Worm (Caenorhabditis elegans): Measurements from ENCODE around the gene ssq-1.

Gene ssq-1

ce11 chrIV:9825196-9825744, 27.1 kb upstream of the ssq-1 start, which contains the start of gene mtr-4 (continued):
- no peak for TF ChIP-seq F39B2.1 (GFP tag; IDR thresholded peaks at IDR 0.05)
- TF ChIP-seq nhr-80 (tag; optimal IDR thresholded peaks at IDR 0.05), result peak; percentile 69
- no peak for TF ChIP-seq lir-1 (GFP tag; conservative IDR thresholded peaks at IDR 0.05)
- no peak for TF ChIP-seq Y56A3A.18 (GFP tag; IDR thresholded peaks at IDR 0.05)
- TF ChIP-seq F22D6.2 (tag; optimal IDR thresholded peaks at IDR 0.05), result no peak
- TF ChIP-seq T26A5.8 (tag; optimal IDR thresholded peaks at IDR 0.05), result no peak
- peak; percentile 96 for TF ChIP-seq F33H1.4 (GFP tag; IDR thresholded peaks at IDR 0.05)
- TF ChIP-seq mes-4 (tag; optimal IDR thresholded peaks at IDR 0.05), result no peak
- TF ChIP-seq ceh-91 (GFP tag; IDR thresholded peaks at IDR 0.05), result peak; percentile 77
- TF ChIP-seq lin-40 (tag; optimal IDR thresholded peaks at IDR 0.05), result no peak
- no peak for TF ChIP-seq aptf-3 (GFP tag; IDR thresholded peaks at IDR 0.05)
- TF ChIP-seq snpc-1.3 (tag; optimal IDR thresholded peaks at IDR 0.05; ENCODE audit: insufficient read depth), result peak; percentile 8
- TF ChIP-seq madf-3 (GFP tag; IDR thresholded peaks at IDR 0.05), result peak; percentile 64; the same call in 1 of the 2 replicates
- TF ChIP-seq attf-5 (GFP tag; optimal IDR thresholded peaks at IDR 0.05), result peak; percentile 71
- no peak for TF ChIP-seq B0035.1 (tag; optimal IDR thresholded peaks at IDR 0.05)
- peak; percentile 47 for TF ChIP-seq F49E8.2 (tag; optimal IDR thresholded peaks at IDR 0.05; ENCODE audit: insufficient read depth)
- no peak for TF ChIP-seq egl-44 (GFP tag; IDR thresholded peaks at IDR 0.05)
- TF ChIP-seq ceh-40 (GFP tag; IDR thresholded peaks at IDR 0.05), result no peak
- 0 out of 2 replicates have a peak, but pooled peaks have one; percentile 74 for TF ChIP-seq Y95B8A.8 (GFP tag; IDR thresholded peaks at IDR 0.05)
- TF ChIP-seq zim-3 (tag; optimal IDR thresholded peaks at IDR 0.05), result no peak
- TF ChIP-seq F57C9.4 (tag; optimal IDR thresholded peaks at IDR 0.05), result no peak
- peak; percentile 40 for TF ChIP-seq attf-3 (GFP tag; conservative IDR thresholded peaks at IDR 0.05)
- no peak for TF ChIP-seq nfya-2 (GFP tag; IDR thresholded peaks at IDR 0.05)
- TF ChIP-seq madf-8 (GFP tag; conservative IDR thresholded peaks at IDR 0.05), result peak; percentile 90
- no peak for TF ChIP-seq nhr-27 (tag; optimal IDR thresholded peaks at IDR 0.05)
- TF ChIP-seq ztf-25 (GFP tag; IDR thresholded peaks at IDR 0.05), result no peak
- no peak for TF ChIP-seq K11D2.4 (GFP tag; IDR thresholded peaks at IDR 0.05)
- peak; percentile 43 for TF ChIP-seq ceh-100 (GFP tag; IDR thresholded peaks at IDR 0.05)
- TF ChIP-seq rcor-1 (GFP tag; IDR thresholded peaks at IDR 0.05), result peak; percentile 69
- no peak for TF ChIP-seq Y53G8AR.9 (GFP tag; conservative IDR thresholded peaks at IDR 0.05)
- TF ChIP-seq pbrm-1 (GFP tag; IDR thresholded peaks at IDR 0.05), result peak; percentile 53; the same call in 1 of the 2 replicates
- peak; percentile 62 for TF ChIP-seq lin-54 (GFP tag; optimal IDR thresholded peaks at IDR 0.05)
- no peak for TF ChIP-seq sptf-2 (GFP tag; optimal IDR thresholded peaks at IDR 0.05)
- no peak for TF ChIP-seq let-526 (GFP tag; IDR thresholded peaks at IDR 0.05)
- TF ChIP-seq somi-1 (GFP tag; optimal IDR thresholded peaks at IDR 0.05), result no peak
- TF ChIP-seq B0336.3 (GFP tag; IDR thresholded peaks at IDR 0.05), result 0 out of 2 replicates have a peak, but pooled peaks have one; percentile 34
- TF ChIP-seq akir-1 (GFP tag; optimal IDR thresholded peaks at IDR 0.05), result no peak
- peak; percentile 91 for TF ChIP-seq mcd-1 (GFP tag; IDR thresholded peaks at IDR 0.05)
- TF ChIP-seq ets-4 (GFP tag; optimal IDR thresholded peaks at IDR 0.05), result no peak
- TF ChIP-seq lsl-1 (GFP tag; optimal IDR thresholded peaks at IDR 0.05), result peak; percentile 98
- TF ChIP-seq hsf-1 (GFP tag; IDR thresholded peaks at IDR 0.05), result peak; percentile 72
- TF ChIP-seq madf-6 (GFP tag; IDR thresholded peaks at IDR 0.05), result peak; percentile 96
- 0 out of 2 replicates have a peak, but pooled peaks have one; percentile 17 for TF ChIP-seq attf-6 (GFP tag; IDR thresholded peaks at IDR 0.05)
- peak; percentile 64 for TF ChIP-seq snpc-4 (GFP tag; optimal IDR thresholded peaks at IDR 0.05)
- peak in 3 of 4 experiments; percentile 9 to 71 (median 69) for TF ChIP-seq snpc-4 (tag; optimal IDR thresholded peaks at IDR 0.05)
- peak; percentile 45 for TF ChIP-seq dpl-1 (GFP tag; optimal IDR thresholded peaks at IDR 0.05)
- no peak for TF ChIP-seq ZK185.1 (tag; optimal IDR thresholded peaks at IDR 0.05; ENCODE audit: poor library complexity, severe bottlenecking)
- TF ChIP-seq bed-1 (GFP tag; IDR thresholded peaks at IDR 0.05), result no peak

Data from whole organism, young adult.